Fruit fly (Drosophila melanogaster) whole organism, embryonic: Measurements from ENCODE around the gene CG17207.

Experiments used
- Antp ChIP-seq: fragments of 200-800 bp; sonication (Bioruptor generic); optimal IDR thresholded peaks from 3 replicates; lab custom pipeline; 2016; ENCODE audit warnings: missing biosample characterization, missing genetic modification characterization
- Atf6 ChIP-seq: fragments of 200-800 bp; sonication (Bioruptor generic); IDR thresholded peaks from 2 replicates; pipeline ENCODE4 v1.3.6; 2022; ENCODE audit warnings: missing biosample characterization, missing genetic modification characterization
- BtbVII ChIP-seq: fragments of 200-800 bp; sonication (Bioruptor generic); optimal IDR thresholded peaks from 3 replicates; lab custom pipeline; 2017; ENCODE audit warnings: missing biosample characterization, mild to moderate bottlenecking, missing genetic modification characterization
- CG10565 ChIP-seq: fragments of 200-800 bp; sonication (Bioruptor generic); optimal IDR thresholded peaks from 3 replicates; lab custom pipeline; 2016; ENCODE audit warnings: missing biosample characterization, mild to moderate bottlenecking, missing genetic modification characterization
- CG12299 ChIP-seq: fragments of 200-800 bp; sonication (Bioruptor generic); optimal IDR thresholded peaks from 2 replicates; lab custom pipeline; 2018; ENCODE audit warnings: missing biosample characterization, mild to moderate bottlenecking, missing genetic modification characterization
- CG1233 ChIP-seq: fragments of 200-800 bp; sonication (Bioruptor generic); optimal IDR thresholded peaks from 4 replicates; lab custom pipeline; 2018; ENCODE audit warnings: missing biosample characterization, mild to moderate bottlenecking, missing genetic modification characterization
- CG13287 ChIP-seq: fragments of 200-800 bp; sonication (Bioruptor generic); IDR thresholded peaks from 2 replicates; pipeline ENCODE4 v1.3.6; 2022; ENCODE audit warnings: missing biosample characterization, missing genetic modification characterization; ENCODE audit not compliant: partially characterized antibody
- CG1529 ChIP-seq: fragments of 200-800 bp; sonication (Bioruptor generic); optimal IDR thresholded peaks from 3 replicates; lab custom pipeline; 2018; ENCODE audit warnings: missing biosample characterization, missing genetic modification characterization
- CG15514 ChIP-seq: fragments of 200-800 bp; sonication (Bioruptor generic); optimal IDR thresholded peaks from 3 replicates; lab custom pipeline; 2017; ENCODE audit warnings: missing biosample characterization, missing genetic modification characterization, mild to moderate bottlenecking, moderate library complexity, missing genetic modification reagents
- CG1602 ChIP-seq: fragments of 200-800 bp; sonication (Bioruptor generic); optimal IDR thresholded peaks from 3 replicates; lab custom pipeline; 2016; ENCODE audit warnings: missing biosample characterization, missing genetic modification characterization
- CG1647 ChIP-seq: fragments of 200-800 bp; sonication (Bioruptor generic); optimal IDR thresholded peaks from 3 replicates; lab custom pipeline; 2016; ENCODE audit warnings: missing biosample characterization, missing genetic modification characterization
- CG16813 ChIP-seq: fragments of 200-800 bp; sonication (Bioruptor generic); IDR thresholded peaks from 3 replicates; pipeline ENCODE4 v1.3.6; 2022; ENCODE audit warnings: missing biosample characterization, missing genetic modification characterization; ENCODE audit not compliant: partially characterized antibody
- CG17829 ChIP-seq: fragments of 200-800 bp; optimal IDR thresholded peaks from 2 replicates; lab custom pipeline; 2019; ENCODE audit warnings: missing biosample characterization, mild to moderate bottlenecking, missing genetic modification characterization, moderate library complexity
- CG17912 ChIP-seq: fragments of 200-800 bp; sonication (Bioruptor generic); optimal IDR thresholded peaks from 2 replicates; lab custom pipeline; 2018; ENCODE audit warnings: missing biosample characterization, mild to moderate bottlenecking, missing genetic modification characterization
- CG33557 ChIP-seq: fragments of 200-800 bp; sonication (Bioruptor generic); optimal IDR thresholded peaks from 2 replicates; lab custom pipeline; 2019; ENCODE audit warnings: missing biosample characterization, mild to moderate bottlenecking, missing genetic modification characterization, moderate library complexity
- CG4820 ChIP-seq: fragments of 200-800 bp; sonication (Bioruptor generic); optimal IDR thresholded peaks from 3 replicates; lab custom pipeline; 2016; ENCODE audit warnings: missing biosample characterization, missing genetic modification characterization
- CG6272 ChIP-seq: fragments of 200-800 bp; sonication (Bioruptor generic); IDR thresholded peaks from 2 replicates; pipeline ENCODE4 v1.3.6; 2022; ENCODE audit warnings: missing biosample characterization, missing genetic modification characterization
- CG6791 ChIP-seq: fragments of 200-800 bp; sonication (Bioruptor generic); IDR thresholded peaks from 3 replicates; pipeline ENCODE4 v1.3.6; 2022; ENCODE audit warnings: missing biosample characterization, missing genetic modification characterization; ENCODE audit not compliant: partially characterized antibody
- CG8290 ChIP-seq, 3 experiments: fragments of 200-800 bp; sonication (Bioruptor generic); optimal IDR thresholded peaks; 2 replicates each; lab custom pipeline; 2016 to 2019; ENCODE audit warnings: missing biosample characterization in 3 of 3, missing genetic modification characterization in 3 of 3, mild to moderate bottlenecking in 2 of 3, moderate library complexity in 1 of 3
- Dip2 ChIP-seq: fragments of 200-800 bp; sonication (Bioruptor generic); IDR thresholded peaks from 2 replicates; pipeline ENCODE4 v1.3.6; 2022; ENCODE audit warnings: missing biosample characterization, missing genetic modification characterization
- E2f1 ChIP-seq: fragments of 200-800 bp; sonication (Bioruptor generic); IDR thresholded peaks from 2 replicates; pipeline ENCODE4 v1.3.6; 2022; ENCODE audit warnings: missing biosample characterization, missing genetic modification characterization
- Hand ChIP-seq: fragments of 200-800 bp; sonication (Bioruptor generic); optimal IDR thresholded peaks from 2 replicates; lab custom pipeline; 2017; ENCODE audit warnings: mild to moderate bottlenecking, missing biosample characterization, missing genetic modification reagents, missing genetic modification characterization
- HmgD ChIP-seq: fragments of 200-800 bp; sonication (Bioruptor generic); optimal IDR thresholded peaks from 3 replicates; lab custom pipeline; 2016; ENCODE audit warnings: missing biosample characterization, missing genetic modification characterization
- Hr3 ChIP-seq: fragments of 200-800 bp; sonication (Bioruptor generic); optimal IDR thresholded peaks from 3 replicates; lab custom pipeline; 2016; ENCODE audit warnings: missing biosample characterization, missing genetic modification characterization
- MBD-R2 ChIP-seq: fragments of 200-800 bp; sonication (Bioruptor generic); IDR thresholded peaks from 2 replicates; pipeline ENCODE4 v1.3.6; 2022; ENCODE audit warnings: missing biosample characterization, missing genetic modification characterization
- Max ChIP-seq: fragments of 200-800 bp; sonication (Bioruptor generic); optimal IDR thresholded peaks from 2 replicates; lab custom pipeline; 2016; ENCODE audit warnings: missing biosample characterization, mild to moderate bottlenecking, missing genetic modification characterization
- Myb ChIP-seq: fragments of 200-800 bp; sonication (Bioruptor generic); optimal IDR thresholded peaks from 2 replicates; lab custom pipeline; 2016; ENCODE audit warnings: missing biosample characterization, missing genetic modification characterization
- NC2α ChIP-seq: fragments of 200-800 bp; sonication (Bioruptor generic); optimal IDR thresholded peaks from 2 replicates; lab custom pipeline; 2016; ENCODE audit warnings: missing biosample characterization, missing genetic modification characterization
- Neu2 ChIP-seq: fragments of 200-800 bp; sonication (Bioruptor generic); optimal IDR thresholded peaks from 3 replicates; lab custom pipeline; 2016; ENCODE audit warnings: missing biosample characterization, missing genetic modification characterization, borderline replicate concordance
- NfI ChIP-seq: fragments of 200-800 bp; sonication (Bioruptor generic); optimal IDR thresholded peaks from 3 replicates; lab custom pipeline; 2018; ENCODE audit warnings: missing biosample characterization, mild to moderate bottlenecking, missing genetic modification characterization, moderate library complexity
- Sox102F ChIP-seq: fragments of 200-800 bp; sonication (Bioruptor generic); optimal IDR thresholded peaks from 2 replicates; lab custom pipeline; 2018; ENCODE audit warnings: missing biosample characterization, mild to moderate bottlenecking, missing genetic modification characterization, moderate library complexity
- Sry-β ChIP-seq: fragments of 200-800 bp; sonication (Bioruptor generic); optimal IDR thresholded peaks from 2 replicates; lab custom pipeline; 2018; ENCODE audit warnings: missing biosample characterization, mild to moderate bottlenecking, missing genetic modification characterization, moderate library complexity
- TFAM ChIP-seq: fragments of 200-800 bp; sonication (Bioruptor generic); optimal IDR thresholded peaks from 2 replicates; lab custom pipeline; 2017; ENCODE audit warnings: missing biosample characterization, missing genetic modification characterization, inconsistent platforms
- bcd ChIP-seq: fragments of 200-800 bp; sonication (Bioruptor generic); optimal IDR thresholded peaks from 2 replicates; lab custom pipeline; 2017; ENCODE audit warnings: missing biosample characterization, mild to moderate bottlenecking, missing genetic modification characterization
- cato ChIP-seq: fragments of 200-800 bp; sonication (Bioruptor generic); optimal IDR thresholded peaks from 2 replicates; lab custom pipeline; 2016; ENCODE audit warnings: missing biosample characterization, missing genetic modification characterization, borderline replicate concordance
- dan ChIP-seq: fragments of 200-800 bp; sonication (Bioruptor generic); IDR thresholded peaks from 2 replicates; pipeline ENCODE4 v1.3.6; 2022; ENCODE audit warnings: missing biosample characterization, missing genetic modification characterization
- ftz-f1 ChIP-seq: fragments of 200-800 bp; sonication (Bioruptor generic); optimal IDR thresholded peaks from 2 replicates; lab custom pipeline; 2016; ENCODE audit warnings: missing biosample characterization, missing genetic modification characterization
- gfzf ChIP-seq: fragments of 200-800 bp; sonication (Bioruptor generic); optimal IDR thresholded peaks from 2 replicates; lab custom pipeline; 2016; ENCODE audit warnings: missing biosample characterization, mild to moderate bottlenecking, missing genetic modification characterization, moderate library complexity
- gsb ChIP-seq: fragments of 200-800 bp; sonication (Bioruptor generic); IDR thresholded peaks from 2 replicates; pipeline ENCODE4 v1.3.6; 2022; ENCODE audit warnings: missing biosample characterization, missing genetic modification characterization
- jigr1 ChIP-seq: fragments of 200-800 bp; sonication (Bioruptor generic); IDR thresholded peaks from 3 replicates; pipeline ENCODE4 v1.3.6; 2022; ENCODE audit warnings: missing biosample characterization, missing genetic modification characterization
- kay ChIP-seq: fragments of 200-800 bp; sonication (Bioruptor generic); optimal IDR thresholded peaks from 2 replicates; lab custom pipeline; 2016; ENCODE audit warnings: missing biosample characterization, missing genetic modification characterization
- mirr ChIP-seq: fragments of 200-800 bp; sonication (Bioruptor generic); optimal IDR thresholded peaks from 3 replicates; lab custom pipeline; 2018; ENCODE audit warnings: missing biosample characterization, mild to moderate bottlenecking, missing genetic modification characterization
- ranshi ChIP-seq: fragments of 200-800 bp; sonication (Bioruptor generic); IDR thresholded peaks from 2 replicates; pipeline ENCODE4 v1.3.6; 2022; ENCODE audit warnings: missing biosample characterization, missing genetic modification characterization
- run ChIP-seq: fragments of 200-800 bp; sonication (Bioruptor generic); optimal IDR thresholded peaks from 3 replicates; lab custom pipeline; 2018; ENCODE audit warnings: missing biosample characterization, mild to moderate bottlenecking, missing genetic modification characterization
- scrt ChIP-seq: fragments of 200-800 bp; sonication (Bioruptor generic); optimal IDR thresholded peaks from 2 replicates; lab custom pipeline; 2018; ENCODE audit warnings: missing biosample characterization, mild to moderate bottlenecking, missing genetic modification characterization, moderate library complexity
- sens ChIP-seq: fragments of 200-800 bp; sonication (Bioruptor generic); peaks from one replicate; lab custom pipeline; 2016; ENCODE audit warnings: missing biosample characterization, missing genetic modification characterization
- sqz ChIP-seq: fragments of 200-800 bp; sonication (Bioruptor generic); optimal IDR thresholded peaks from 3 replicates; lab custom pipeline; 2018; ENCODE audit warnings: missing biosample characterization, mild to moderate bottlenecking, missing genetic modification characterization
- unc-4 ChIP-seq: fragments of 200-800 bp; sonication (Bioruptor generic); IDR thresholded peaks from 2 replicates; pipeline ENCODE4 v1.3.6; 2022; ENCODE audit warnings: missing biosample characterization, missing genetic modification characterization; ENCODE audit not compliant: partially characterized antibody
- vvl ChIP-seq: fragments of 200-800 bp; sonication (Bioruptor generic); IDR thresholded peaks from 2 replicates; pipeline ENCODE4 v1.3.6; 2022; ENCODE audit warnings: missing biosample characterization, missing genetic modification characterization
- zen2 ChIP-seq: fragments of 200-800 bp; sonication (Bioruptor generic); IDR thresholded peaks from 3 replicates; pipeline ENCODE4 v1.3.6; 2022; ENCODE audit warnings: missing biosample characterization, missing genetic modification characterization; ENCODE audit not compliant: partially characterized antibody

The CG17207 gene

DNA sequence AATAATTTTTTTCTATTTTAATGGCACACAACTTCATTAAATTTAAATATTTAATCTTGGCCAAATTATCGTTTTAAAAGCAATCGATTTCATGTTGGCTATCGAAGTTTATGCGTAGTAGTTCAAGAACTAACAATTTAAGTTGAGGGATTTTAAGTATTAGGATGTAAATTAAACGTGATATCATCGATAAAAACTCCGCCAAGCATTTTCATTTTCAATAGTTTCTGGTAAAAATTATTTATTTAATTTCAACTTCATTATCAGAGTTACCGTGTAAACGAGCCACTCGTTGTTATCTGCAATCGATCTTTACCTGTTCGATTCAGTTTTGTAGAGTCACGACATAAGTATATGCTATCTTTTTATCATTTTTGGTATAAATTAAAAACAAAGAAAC lies 36.0 kb downstream of the CG17207 start (continued):
- peak; percentile 91 for TF ChIP-seq Hr3 (GFP tag; lab: Kevin White, UChicago)
- TF ChIP-seq bcd (GFP tag; lab: Kevin White, UChicago) = peak; percentile 97
- TF ChIP-seq E2f1 = peak; percentile 95
- TF ChIP-seq gsb (GFP tag; lab: Robert Waterston, UW) = peak; percentile 92
- TF ChIP-seq NfI (GFP tag; lab: Kevin White, UChicago) = peak; percentile 97
- TF ChIP-seq NC2α = peak; percentile 91
- peak; percentile 99 for TF ChIP-seq sqz
- peak; percentile 99 for TF ChIP-seq vvl
- TF ChIP-seq gfzf (GFP tag; lab: Kevin White, UChicago) = peak; percentile 23
- peak; percentile 89 for TF ChIP-seq kay (GFP tag; lab: Kevin White, UChicago)
- peak; percentile 96 for TF ChIP-seq ranshi
- TF ChIP-seq zen2 (GFP tag; lab: Robert Waterston, UW) = 0 out of 3 replicates have a peak, but pooled peaks have one; percentile 17
- TF ChIP-seq CG1647 (GFP tag; lab: Kevin White, UChicago) = peak; percentile 98
- peak; percentile 74 for TF ChIP-seq Sry-β
- TF ChIP-seq CG17912 (GFP tag; lab: Kevin White, UChicago) = peak; percentile 98
- TF ChIP-seq sens (GFP tag; lab: Kevin White, UChicago) = peak; percentile 99
- peak; percentile 98 for TF ChIP-seq CG10565 (GFP tag; lab: Kevin White, UChicago)
- TF ChIP-seq CG33557 = peak; percentile 99
- TF ChIP-seq Neu2 = peak; percentile 86
- TF ChIP-seq dan = peak; percentile 47; the same call in 1 of the 2 replicates
- TF ChIP-seq CG6272 (GFP tag; lab: Robert Waterston, UW) = peak; percentile 73
- TF ChIP-seq CG16813 (GFP tag; lab: Robert Waterston, UW) = 0 out of 3 replicates have a peak, but pooled peaks have one; percentile 32
- peak; percentile 45 for TF ChIP-seq ftz-f1 (GFP tag; lab: Kevin White, UChicago)
- peak; percentile 96 for TF ChIP-seq CG1529 (GFP tag; lab: Kevin White, UChicago)
- TF ChIP-seq Atf6 (GFP tag; lab: Robert Waterston, UW) = peak; percentile 96
- TF ChIP-seq Max (GFP tag; lab: Kevin White, UChicago) = peak; percentile 100
- TF ChIP-seq TFAM (GFP tag; lab: Kevin White, UChicago) = peak; percentile 94

- TF ChIP-seq Hand (GFP tag; lab: Kevin White, UChicago) (no peak), jigr1 (GFP tag; lab: Robert Waterston, UW) (no peak), mirr (no peak), CG6791 (no peak), HmgD (peak; percentile 8), CG15514 (GFP tag; lab: Kevin White, UChicago) (peak; percentile 79), CG1602 (GFP tag; lab: Kevin White, UChicago) (no peak), Dip2 (GFP tag; lab: Robert Waterston, UW) (no peak), scrt (GFP tag; lab: Kevin White, UChicago) (peak; percentile 53), CG17829 (tag; lab: Kevin White, UChicago) (no peak), CG8290 (GFP tag; optimal IDR thresholded peaks at IDR 0.05; lab: Kevin White, UChicago) (no peak), CG8290 (tag; optimal IDR thresholded peaks at IDR 0.05; lab: Kevin White, UChicago) (peak in 1 of 2 experiments; percentile 40), CG12299 (no peak), MBD-R2 (GFP tag; lab: Robert Waterston, UW) (peak; percentile 76), unc-4 (GFP tag; lab: Robert Waterston, UW) (peak; percentile 57), Antp (GFP tag; lab: Kevin White, UChicago) (no peak), CG1233 (GFP tag; lab: Kevin White, UChicago) (no peak), Sox102F (GFP tag; lab: Kevin White, UChicago) (no peak), CG4820 (no peak), Myb (GFP tag; lab: Kevin White, UChicago) (peak; percentile 95), BtbVII (GFP tag; lab: Kevin White, UChicago) (no peak), CG13287 (peak; percentile 73), run (no peak), cato (GFP tag; lab: Kevin White, UChicago) (no peak)
These were observed 37.2 kb downstream of the CG17207 start, which contains the start of gene DNAlig3 for dm6 chr3R:12401672-12402296. DNAlig3 (minus strand) TSS chr3R:12401839.
